Worm (Caenorhabditis elegans): Measurements from ENCODE around the gene orc-4.

orc-4 gene

DNA sequence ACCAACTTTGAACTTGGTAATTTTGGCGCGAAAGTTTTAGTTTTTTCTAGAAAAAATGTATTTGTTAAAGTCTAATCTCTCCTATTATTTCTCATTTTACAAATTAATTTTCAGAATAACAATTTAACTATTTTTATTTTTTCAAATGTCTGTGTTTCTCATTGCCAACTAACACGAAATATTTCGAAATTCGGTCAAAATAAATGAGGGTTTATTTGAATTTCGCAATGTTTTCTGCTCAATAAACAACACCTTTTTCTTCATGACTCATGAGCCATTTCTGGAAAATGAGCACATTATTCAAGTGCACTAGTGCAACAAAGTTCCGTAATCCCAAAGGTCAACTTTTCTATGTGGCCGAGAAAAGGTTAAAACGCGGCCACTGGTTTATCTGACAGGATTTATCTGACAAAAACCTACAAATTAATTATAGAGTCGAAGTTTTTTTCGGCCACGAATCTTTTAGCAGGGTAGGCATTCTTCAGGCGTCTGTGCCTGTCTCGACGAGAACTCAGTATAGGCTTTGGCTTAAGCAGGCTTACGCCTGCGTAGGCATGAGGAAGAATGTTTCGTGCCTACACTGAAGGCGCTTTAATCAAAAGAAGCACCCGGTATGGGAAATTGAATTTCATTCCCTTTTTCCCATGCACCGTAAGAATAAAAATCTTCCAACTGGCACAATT is 7.5 kb upstream of the orc-4 start, which contains the start of gene Y39A1A.27:
Gene Y39A1A.27 (plus strand): TSS at position 633 of the 683 bp plus-strand sequence.
- TF ChIP-seq che-1 (tag; optimal IDR thresholded peaks at IDR 0.05), result no peak
- TF ChIP-seq unc-42 (tag; optimal IDR thresholded peaks at IDR 0.05), result no peak
- no peak for TF ChIP-seq nhr-11 (tag; optimal IDR thresholded peaks at IDR 0.05)
- no peak for TF ChIP-seq hlh-15 (tag; optimal IDR thresholded peaks at IDR 0.05)
- no peak for TF ChIP-seq sox-2 (GFP tag; IDR thresholded peaks at IDR 0.05)

ce11 chrIII:10642781-10643180 is 3.2 kb upstream of the orc-4 start, which contains the start of the genes dhs-11 and orc-1:
Gene dhs-11, minus strand, starts transcription at chrIII:10642865.
Gene orc-1, plus strand, starts transcription at chrIII:10643129.
- TF ChIP-seq elt-4 (tag; optimal IDR thresholded peaks at IDR 0.05), result no peak
- no peak for TF ChIP-seq fkh-10 (GFP tag; optimal IDR thresholded peaks at IDR 0.05)
- TF ChIP-seq syd-9 (tag; optimal IDR thresholded peaks at IDR 0.05), result no peak
- no peak for TF ChIP-seq pat-9 (tag; optimal IDR thresholded peaks at IDR 0.05)
- no peak for TF ChIP-seq ceh-31 (tag; optimal IDR thresholded peaks at IDR 0.05)
- no peak for TF ChIP-seq ref-2 (tag; optimal IDR thresholded peaks at IDR 0.05)
- TF ChIP-seq unc-55 (GFP tag; optimal IDR thresholded peaks at IDR 0.05), result no peak
- no peak for TF ChIP-seq che-1 (tag; optimal IDR thresholded peaks at IDR 0.05)
- peak; percentile 22 for TF ChIP-seq nfya-1 (tag; optimal IDR thresholded peaks at IDR 0.05)

DNA sequence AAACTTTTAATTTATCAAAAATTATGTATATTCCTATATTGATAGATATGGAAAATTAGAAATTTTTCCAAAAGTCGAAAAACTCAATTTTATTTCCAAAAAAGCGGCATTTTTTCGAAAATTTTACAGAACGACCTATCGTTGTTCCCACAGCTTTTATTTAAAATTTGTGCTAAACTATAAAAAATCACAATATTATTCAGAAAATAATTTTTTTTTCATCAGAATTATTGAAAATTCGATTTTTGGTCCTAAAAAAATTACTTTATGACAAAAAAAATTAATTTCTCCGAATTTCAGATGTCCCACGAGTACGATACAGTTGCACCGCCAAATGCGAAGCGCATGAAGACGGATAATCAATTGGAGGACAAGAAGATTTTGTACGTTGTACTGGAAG is 3.2 kb downstream of the orc-4 start, which contains the start of gene emg-1:
Gene emg-1 (plus strand): TSS at position 301 of the 400 bp plus-strand sequence.
- TF ChIP-seq nhr-11 (tag; optimal IDR thresholded peaks at IDR 0.05) (no peak), che-1 (tag; optimal IDR thresholded peaks at IDR 0.05) (no peak), pqm-1 (tag; optimal IDR thresholded peaks at IDR 0.05) (no peak), T23F11.4 (GFP tag; optimal IDR thresholded peaks at IDR 0.05) (no peak), ets-4 (tag; optimal IDR thresholded peaks at IDR 0.05) (no peak), lin-11 (tag; optimal IDR thresholded peaks at IDR 0.05) (no peak), unc-86 (tag; optimal IDR thresholded peaks at IDR 0.05) (no peak), unc-55 (GFP tag; optimal IDR thresholded peaks at IDR 0.05) (no peak), odd-2 (tag; optimal IDR thresholded peaks at IDR 0.05) (no peak), K02D7.2 (tag; optimal IDR thresholded peaks at IDR 0.05) (no peak), ceh-6 (GFP tag; optimal IDR thresholded peaks at IDR 0.05) (no peak), pat-9 (tag; optimal IDR thresholded peaks at IDR 0.05) (no peak), ceh-24 (tag; optimal IDR thresholded peaks at IDR 0.05) (no peak), tbx-2 (tag; optimal IDR thresholded peaks at IDR 0.05) (no peak), nhr-232 (tag; optimal IDR thresholded peaks at IDR 0.05) (no peak), syd-9 (tag; optimal IDR thresholded peaks at IDR 0.05) (no peak), F13H6.1 (tag; optimal IDR thresholded peaks at IDR 0.05) (no peak), rnt-1 (tag; optimal IDR thresholded peaks at IDR 0.05) (no peak), ama-1 (optimal IDR thresholded peaks at IDR 0.05) (no peak)

- TF ChIP-seq mec-3 (tag; optimal IDR thresholded peaks at IDR 0.05; ENCODE audit: borderline replicate concordance) (no peak), syd-9 (tag; optimal IDR thresholded peaks at IDR 0.05) (no peak), unc-55 (GFP tag; optimal IDR thresholded peaks at IDR 0.05) (peak; percentile 90), pat-9 (tag; optimal IDR thresholded peaks at IDR 0.05) (no peak), ref-2 (tag; optimal IDR thresholded peaks at IDR 0.05) (peak; percentile 50), T23F11.4 (GFP tag; optimal IDR thresholded peaks at IDR 0.05) (no peak), ahr-1 (tag; optimal IDR thresholded peaks at IDR 0.05) (no peak), ceh-34 (tag; optimal IDR thresholded peaks at IDR 0.05) (peak; percentile 57), eyg-1 (tag; optimal IDR thresholded peaks at IDR 0.05) (no peak), gmeb-2 (tag; optimal IDR thresholded peaks at IDR 0.05) (no peak), ceh-48 (tag; optimal IDR thresholded peaks at IDR 0.05) (peak; percentile 77), ets-4 (tag; optimal IDR thresholded peaks at IDR 0.05) (peak; percentile 47), odd-2 (tag; optimal IDR thresholded peaks at IDR 0.05) (no peak), C08G9.2 (tag; optimal IDR thresholded peaks at IDR 0.05) (peak; percentile 4), ama-1 (optimal IDR thresholded peaks at IDR 0.05) (no peak), ceh-31 (tag; optimal IDR thresholded peaks at IDR 0.05) (peak; percentile 67), hlh-15 (tag; optimal IDR thresholded peaks at IDR 0.05) (no peak), ceh-19 (GFP tag; optimal IDR thresholded peaks at IDR 0.05) (peak; percentile 16), ceh-18 (tag; optimal IDR thresholded peaks at IDR 0.05) (no peak), hlh-13 (GFP tag; optimal IDR thresholded peaks at IDR 0.05) (no peak), ceh-2 (tag; optimal IDR thresholded peaks at IDR 0.05) (no peak), elt-4 (tag; optimal IDR thresholded peaks at IDR 0.05) (no peak), K09A11.1 (tag; optimal IDR thresholded peaks at IDR 0.05; ENCODE audit: insufficient read depth) (no peak), pha-4 (tag; optimal IDR thresholded peaks at IDR 0.05) (no peak), dmd-4 (tag; optimal IDR thresholded peaks at IDR 0.05; ENCODE audit: borderline replicate concordance) (no peak), lim-6 (tag; optimal IDR thresholded peaks at IDR 0.05) (no peak), ztf-16 (tag; optimal IDR thresholded peaks at IDR 0.05) (peak; percentile 4), ceh-6 (GFP tag; optimal IDR thresholded peaks at IDR 0.05) (no peak), fkh-6 (tag; optimal IDR thresholded peaks at IDR 0.05) (no peak), unc-42 (tag; optimal IDR thresholded peaks at IDR 0.05) (peak; percentile 14), ceh-24 (tag; optimal IDR thresholded peaks at IDR 0.05) (no peak)
Observed at ce11 chrIII:10651634-10652033, 5.7 kb downstream of the orc-4 start.

Measured in whole organism, late embryonic.